Fruit fly (Drosophila melanogaster) whole organism, pupa: Measurements from ENCODE around the gene BckdhA.
A peak's percentile ranks its signal among the peaks of the same experiment; 100 is the strongest.

ENCODE experiments used
- CG10348 ChIP-seq: fragments of 200-800 bp; sonication (Bioruptor generic); IDR thresholded peaks from 2 replicates; pipeline ENCODE4 v1.3.6; 2022; ENCODE audit warnings: missing biosample characterization, missing genetic modification characterization
- CG13204 ChIP-seq: fragments of 200-800 bp; sonication (Bioruptor generic); optimal IDR thresholded peaks from 2 replicates; lab custom pipeline; 2018; ENCODE audit warnings: missing biosample characterization, mild to moderate bottlenecking, missing genetic modification characterization, moderate library complexity
- CG14655 ChIP-seq: fragments of 200-800 bp; sonication (Bioruptor generic); optimal IDR thresholded peaks from 3 replicates; lab custom pipeline; 2017; ENCODE audit warnings: mild to moderate bottlenecking, missing biosample characterization, missing genetic modification reagents, missing genetic modification characterization
- CG32121 ChIP-seq: fragments of 200-800 bp; sonication (Bioruptor generic); IDR thresholded peaks from 2 replicates; pipeline ENCODE4 v1.3.6; 2022; ENCODE audit warnings: missing biosample characterization, missing genetic modification characterization
- CG34367 ChIP-seq: fragments of 200-800 bp; sonication (Bioruptor generic); optimal IDR thresholded peaks from 2 replicates; lab custom pipeline; 2018; ENCODE audit warnings: missing biosample characterization, mild to moderate bottlenecking, missing genetic modification characterization
- D1 ChIP-seq: fragments of 200-800 bp; sonication (Bioruptor generic); optimal IDR thresholded peaks from 2 replicates; lab custom pipeline; 2018; ENCODE audit warnings: missing biosample characterization, mild to moderate bottlenecking, missing genetic modification characterization, moderate library complexity
- EcR ChIP-seq: fragments of 200-800 bp; sonication (Bioruptor generic); optimal IDR thresholded peaks from 3 replicates; lab custom pipeline; 2019; ENCODE audit warnings: missing biosample characterization, missing genetic modification characterization, mild to moderate bottlenecking, moderate library complexity, missing genetic modification reagents
- Ets98B ChIP-seq: fragments of 200-800 bp; sonication (Bioruptor generic); IDR thresholded peaks from 2 replicates; pipeline ENCODE4 v1.3.6; 2022; ENCODE audit warnings: missing biosample characterization, missing genetic modification characterization
- Snoo ChIP-seq: fragments of 200-800 bp; sonication (Bioruptor generic); optimal IDR thresholded peaks from 3 replicates; lab custom pipeline; 2017; ENCODE audit warnings: missing biosample characterization, mild to moderate bottlenecking, missing genetic modification characterization, inconsistent platforms
- rn ChIP-seq: fragments of 200-800 bp; sonication (Bioruptor generic); IDR thresholded peaks from 2 replicates; pipeline ENCODE4 v1.3.6; 2022; ENCODE audit warnings: missing biosample characterization, missing genetic modification characterization

- TF ChIP-seq EcR (no peak), CG13204 (GFP tag; lab: Kevin White, UChicago) (no peak), CG10348 (GFP tag; lab: Robert Waterston, UW) (peak; percentile 71), CG32121 (GFP tag; lab: Robert Waterston, UW) (peak; percentile 94), CG14655 (GFP tag; lab: Kevin White, UChicago) (no peak), Ets98B (GFP tag; lab: Robert Waterston, UW) (peak; percentile 96), rn (GFP tag; lab: Robert Waterston, UW) (peak; percentile 80), D1 (tag; lab: Kevin White, UChicago) (no peak), Snoo (peak; percentile 79), CG34367 (no peak)
These were observed 27.4 kb upstream of the BckdhA start for dm6 chr3R:9527907-9528842.
